Fruit fly (Drosophila melanogaster): ENCODE data around the gene CG43783.

Gene CG43783

dm6 chr3L:8997686-8998239, 43.7 kb upstream of the CG43783 start, which contains the start of the genes smg and CG5087 (continued):
- TF ChIP-seq tx (GFP tag; optimal IDR thresholded peaks at IDR 0.05) (peak; percentile 33), jumu (GFP tag; optimal IDR thresholded peaks at IDR 0.05) (peak; percentile 66), chif (GFP tag; optimal IDR thresholded peaks at IDR 0.05) (peak; percentile 2 to 57), CG14710 (tag; optimal IDR thresholded peaks at IDR 0.05) (peak; percentile 83), D19A (tag; optimal IDR thresholded peaks at IDR 0.05) (peak; percentile 6), Usf (GFP tag; optimal IDR thresholded peaks at IDR 0.05) (peak; percentile 9), Hmr (GFP tag; optimal IDR thresholded peaks at IDR 0.05) (peak; percentile 89), CG15011 (GFP tag; optimal IDR thresholded peaks at IDR 0.05) (no peak), Gug (GFP tag; IDR thresholded peaks at IDR 0.05) (peak; percentile 55; the same call in 1 of the 4 replicates), BEAF-32 (GFP tag; optimal IDR thresholded peaks at IDR 0.05) (peak; percentile 76), CG2120 (GFP tag; optimal IDR thresholded peaks at IDR 0.05) (peak; percentile 72), CG12942 (GFP tag; optimal IDR thresholded peaks at IDR 0.05) (peak; percentile 46), CG8290 (GFP tag; optimal IDR thresholded peaks at IDR 0.05) (peak; percentile 30), CG8290 (tag; optimal IDR thresholded peaks at IDR 0.05) (no peak), nerfin-1 (tag; optimal IDR thresholded peaks at IDR 0.05) (no peak), CG8924 (tag; optimal IDR thresholded peaks at IDR 0.05) (peak; percentile 86), CG16863 (GFP tag; optimal IDR thresholded peaks at IDR 0.05) (peak; percentile 40), wdn (GFP tag; IDR thresholded peaks at IDR 0.05) (peak; percentile 31; the same call in 1 of the 2 replicates), lilli (GFP tag; optimal IDR thresholded peaks at IDR 0.05) (peak; percentile 54), CG9932 (GFP tag; IDR thresholded peaks at IDR 0.05) (peak; percentile 80), ttk (GFP tag; IDR thresholded peaks at IDR 0.05) (no peak; the same call in 1 of the 2 replicates), pita (GFP tag; optimal IDR thresholded peaks at IDR 0.05) (peak; percentile 97), repo (GFP tag; optimal IDR thresholded peaks at IDR 0.05) (peak; percentile 63), Stat92E (GFP tag; optimal IDR thresholded peaks at IDR 0.05) (peak in 1 of 3 experiments; percentile 52), exex (tag; optimal IDR thresholded peaks at IDR 0.05) (peak; percentile 67), pros (GFP tag; optimal IDR thresholded peaks at IDR 0.05) (no peak), sr (GFP tag; IDR thresholded peaks at IDR 0.05) (no peak), CG17361 (GFP tag; IDR thresholded peaks at IDR 0.05) (peak; percentile 11; the same call in 1 of the 3 replicates), croc (GFP tag; conservative IDR thresholded peaks at IDR 0.05) (no peak), Lhr (GFP tag; optimal IDR thresholded peaks at IDR 0.05) (peak; percentile 97), CG18619 (GFP tag; optimal IDR thresholded peaks at IDR 0.05) (no peak), maf-S (GFP tag; optimal IDR thresholded peaks at IDR 0.05) (peak; percentile 62), Eip74EF (GFP tag; optimal IDR thresholded peaks at IDR 0.05) (peak in 1 of 2 experiments; percentile 50), CG2199 (GFP tag; IDR thresholded peaks at IDR 0.05) (no peak), CG3065 (GFP tag; optimal IDR thresholded peaks at IDR 0.05) (no peak), vvl (GFP tag; IDR thresholded peaks at IDR 0.05) (peak; percentile 85), CG8388 (GFP tag; optimal IDR thresholded peaks at IDR 0.05) (no peak), Dek (tag; optimal IDR thresholded peaks at IDR 0.05) (peak; percentile 59), CG6272 (GFP tag; IDR thresholded peaks at IDR 0.05) (no peak), CG3163 (GFP tag; optimal IDR thresholded peaks at IDR 0.05) (peak; percentile 55), CG14860 (GFP tag; IDR thresholded peaks at IDR 0.05; ENCODE audit: partially characterized antibody) (peak; percentile 51; the same call in 2 of the 3 replicates), knrl (GFP tag; IDR thresholded peaks at IDR 0.05; ENCODE audit: partially characterized antibody) (peak; percentile 67), CG17802 (tag; optimal IDR thresholded peaks at IDR 0.05) (no peak), CG17186 (GFP tag; optimal IDR thresholded peaks at IDR 0.05) (peak; percentile 84), ftz-f1 (GFP tag; optimal IDR thresholded peaks at IDR 0.05) (peak; percentile 77), ap (GFP tag; IDR thresholded peaks at IDR 0.05) (no peak), lmd (GFP tag; IDR thresholded peaks at IDR 0.05) (peak; percentile 19; the same call in 1 of the 2 replicates), CG12769 (tag; optimal IDR thresholded peaks at IDR 0.05) (peak; percentile 76), CG6683 (GFP tag; optimal IDR thresholded peaks at IDR 0.05) (no peak)

Data from whole organism, embryonic.